Worm (Caenorhabditis elegans): ENCODE data around the gene K02C4.3.

ce11 chrII:8052172-8052571, 34.5 kb downstream of the K02C4.3 start:
- TF ChIP-seq ztf-29 (GFP tag; IDR thresholded peaks at IDR 0.05) (no peak), ztf-23 (GFP tag; IDR thresholded peaks at IDR 0.05) (no peak), tab-1 (GFP tag; IDR thresholded peaks at IDR 0.05) (no peak)
